Fruit fly (Drosophila melanogaster) whole organism, pupa: ENCODE results near the gene Mtr3.
A peak's percentile ranks its signal among the peaks of the same experiment; 100 is the strongest.

Experiments
- CG10348 ChIP-seq: fragments of 200-800 bp; sonication (Bioruptor generic); IDR thresholded peaks from 2 replicates; pipeline ENCODE4 v1.3.6; 2022; ENCODE audit warnings: missing biosample characterization, missing genetic modification characterization
- CG12605 ChIP-seq: fragments of 200-800 bp; sonication (Bioruptor generic); IDR thresholded peaks from 2 replicates; pipeline ENCODE4 v1.3.6; 2022; ENCODE audit warnings: missing biosample characterization, missing genetic modification characterization
- CG13204 ChIP-seq: fragments of 200-800 bp; sonication (Bioruptor generic); optimal IDR thresholded peaks from 2 replicates; lab custom pipeline; 2018; ENCODE audit warnings: missing biosample characterization, mild to moderate bottlenecking, missing genetic modification characterization, moderate library complexity
- CG14655 ChIP-seq: fragments of 200-800 bp; sonication (Bioruptor generic); optimal IDR thresholded peaks from 3 replicates; lab custom pipeline; 2017; ENCODE audit warnings: mild to moderate bottlenecking, missing biosample characterization, missing genetic modification reagents, missing genetic modification characterization
- CG15710 ChIP-seq: fragments of 200-800 bp; sonication (Bioruptor generic); optimal IDR thresholded peaks from 2 replicates; lab custom pipeline; 2018; ENCODE audit warnings: missing biosample characterization, mild to moderate bottlenecking, missing genetic modification characterization, moderate library complexity
- CG17806 ChIP-seq: fragments of 200-800 bp; sonication (Bioruptor generic); optimal IDR thresholded peaks from 2 replicates; lab custom pipeline; 2018; ENCODE audit warnings: missing biosample characterization, mild to moderate bottlenecking, missing genetic modification characterization, moderate library complexity
- CG32121 ChIP-seq: fragments of 200-800 bp; sonication (Bioruptor generic); IDR thresholded peaks from 2 replicates; pipeline ENCODE4 v1.3.6; 2022; ENCODE audit warnings: missing biosample characterization, missing genetic modification characterization
- CG34367 ChIP-seq: fragments of 200-800 bp; sonication (Bioruptor generic); optimal IDR thresholded peaks from 2 replicates; lab custom pipeline; 2018; ENCODE audit warnings: missing biosample characterization, mild to moderate bottlenecking, missing genetic modification characterization
- CG8159 ChIP-seq: fragments of 200-800 bp; sonication (Bioruptor generic); optimal IDR thresholded peaks from 3 replicates; lab custom pipeline; 2018; ENCODE audit warnings: missing biosample characterization, mild to moderate bottlenecking, missing genetic modification characterization, moderate library complexity
- CG8301 ChIP-seq: fragments of 200-800 bp; sonication (Bioruptor generic); optimal IDR thresholded peaks from 2 replicates; lab custom pipeline; 2018; ENCODE audit warnings: missing biosample characterization, mild to moderate bottlenecking, missing genetic modification characterization
- CG9948 ChIP-seq: fragments of 200-800 bp; sonication (Bioruptor generic); optimal IDR thresholded peaks from 2 replicates; lab custom pipeline; 2018; ENCODE audit warnings: missing biosample characterization, mild to moderate bottlenecking, missing genetic modification characterization, moderate library complexity
- D1 ChIP-seq: fragments of 200-800 bp; sonication (Bioruptor generic); optimal IDR thresholded peaks from 2 replicates; lab custom pipeline; 2018; ENCODE audit warnings: missing biosample characterization, mild to moderate bottlenecking, missing genetic modification characterization, moderate library complexity
- EcR ChIP-seq: fragments of 200-800 bp; sonication (Bioruptor generic); optimal IDR thresholded peaks from 3 replicates; lab custom pipeline; 2019; ENCODE audit warnings: missing biosample characterization, missing genetic modification characterization, mild to moderate bottlenecking, moderate library complexity, missing genetic modification reagents
- Ets98B ChIP-seq: fragments of 200-800 bp; sonication (Bioruptor generic); IDR thresholded peaks from 2 replicates; pipeline ENCODE4 v1.3.6; 2022; ENCODE audit warnings: missing biosample characterization, missing genetic modification characterization
- Pif1A ChIP-seq: fragments of 200-800 bp; sonication (Bioruptor generic); optimal IDR thresholded peaks from 3 replicates; lab custom pipeline; 2016; ENCODE audit warnings: missing biosample characterization, missing genetic modification characterization
- Pif1B ChIP-seq: fragments of 200-800 bp; sonication (Bioruptor generic); optimal IDR thresholded peaks from 3 replicates; lab custom pipeline; 2016; ENCODE audit warnings: missing biosample characterization, missing genetic modification characterization
- Snoo ChIP-seq: fragments of 200-800 bp; sonication (Bioruptor generic); optimal IDR thresholded peaks from 3 replicates; lab custom pipeline; 2017; ENCODE audit warnings: missing biosample characterization, mild to moderate bottlenecking, missing genetic modification characterization, inconsistent platforms
- fd96Ca ChIP-seq: fragments of 200-800 bp; sonication (Bioruptor generic); IDR thresholded peaks from 3 replicates; pipeline ENCODE4 v1.3.6; 2022; ENCODE audit warnings: missing biosample characterization, missing genetic modification characterization
- gl ChIP-seq: fragments of 200-800 bp; sonication (Bioruptor generic); optimal IDR thresholded peaks from 2 replicates; lab custom pipeline; 2018; ENCODE audit warnings: missing biosample characterization, mild to moderate bottlenecking, missing genetic modification characterization
- rn ChIP-seq: fragments of 200-800 bp; sonication (Bioruptor generic); IDR thresholded peaks from 2 replicates; pipeline ENCODE4 v1.3.6; 2022; ENCODE audit warnings: missing biosample characterization, missing genetic modification characterization

Mtr3 gene

dm6 chr3L:19869698-19870097 is 43.8 kb downstream of the Mtr3 start:
- TF ChIP-seq CG15710 (no peak), CG8301 (no peak), gl (peak; percentile 29), CG17806 (peak; percentile 25), CG14655 (GFP tag; lab: Kevin White, UChicago) (no peak), CG8159 (tag; lab: Kevin White, UChicago) (no peak), Pif1A (GFP tag; lab: Kevin White, UChicago) (peak; percentile 1), Ets98B (GFP tag; lab: Robert Waterston, UW) (peak; percentile 31), EcR (no peak), CG12605 (GFP tag; lab: Robert Waterston, UW) (no peak)
- TF ChIP-seq, all 21 proteins: peak for 4

- TF ChIP-seq CG14655 (GFP tag; lab: Kevin White, UChicago): no peak
- no peak for TF ChIP-seq Snoo (tag; lab: Kevin White, UChicago)
- TF ChIP-seq CG8301: no peak
- TF ChIP-seq CG8159 (tag; lab: Kevin White, UChicago): no peak
- no peak for TF ChIP-seq CG32121 (GFP tag; lab: Robert Waterston, UW)
- TF ChIP-seq Ets98B (GFP tag; lab: Robert Waterston, UW): no peak
- TF ChIP-seq CG10348 (GFP tag; lab: Robert Waterston, UW): no peak
- TF ChIP-seq CG34367 (tag; lab: Kevin White, UChicago): no peak
- no peak for TF ChIP-seq CG15710
- no peak for TF ChIP-seq rn
- no peak for TF ChIP-seq CG13204 (GFP tag; lab: Kevin White, UChicago)
- no peak for TF ChIP-seq Pif1B (GFP tag; lab: Kevin White, UChicago)
- TF ChIP-seq CG17806: no peak
- no peak for TF ChIP-seq Pif1A (GFP tag; lab: Kevin White, UChicago)
- no peak for TF ChIP-seq gl
- no peak for TF ChIP-seq D1 (tag; lab: Kevin White, UChicago)
- no peak for TF ChIP-seq fd96Ca (GFP tag; lab: Robert Waterston, UW)
- TF ChIP-seq CG12605 (GFP tag; lab: Robert Waterston, UW): no peak
- no peak for TF ChIP-seq CG9948 (tag; lab: Kevin White, UChicago)
- TF ChIP-seq EcR: no peak
These were observed 46.3 kb downstream of the Mtr3 start for dm6 chr3L:19867238-19867637.
